Fruit fly (Drosophila melanogaster) S2 (cell line): ENCODE measurements around the gene CG32137.

Source experiments
- CG8478 ChIP-seq: fragments of >200 bp; optimal IDR thresholded peaks from 2 replicates; lab custom pipeline; 2018
- CTCF ChIP-seq, 2 experiments: fragments of >200 bp; optimal IDR thresholded peaks; 2 replicates each; lab custom pipeline; 2018

- TF ChIP-seq CG8478 (lab: Kevin White, UChicago) = no peak
- TF ChIP-seq CTCF (optimal IDR thresholded peaks at IDR 0.05; lab: Kevin White, UChicago) = no peak
These were observed 18.7 kb downstream of the CG32137 start for dm6 chr3L:13957789-13958188.
